Worm (Caenorhabditis elegans): ENCODE results near the gene K03H6.1.
A peak's percentile ranks its signal among the peaks of the same experiment; 100 is the strongest.

K03H6.1 gene

ce11 chrIV:1536316-1536715 lies 12.8 kb downstream of the K03H6.1 start, which contains the start of gene K03H6.5:
TSS of gene K03H6.5 (minus strand) at chrIV:1536416.
- TF ChIP-seq ztf-28 (GFP tag; IDR thresholded peaks at IDR 0.05) (no peak), ztf-18 (tag; optimal IDR thresholded peaks at IDR 0.05) (no peak), snpc-4 (GFP tag; optimal IDR thresholded peaks at IDR 0.05) (no peak), snpc-4 (tag; optimal IDR thresholded peaks at IDR 0.05) (no peak), Y79H2A.3 (GFP tag; conservative IDR thresholded peaks at IDR 0.05) (no peak), sdz-38 (tag; optimal IDR thresholded peaks at IDR 0.05) (no peak), zfh-2 (GFP tag; conservative IDR thresholded peaks at IDR 0.05) (no peak), lir-1 (GFP tag; conservative IDR thresholded peaks at IDR 0.05) (no peak), ztf-3 (GFP tag; optimal IDR thresholded peaks at IDR 0.05) (no peak), snpc-3.4 (tag; optimal IDR thresholded peaks at IDR 0.05) (no peak), nfya-2 (GFP tag; IDR thresholded peaks at IDR 0.05) (no peak), attf-3 (GFP tag; conservative IDR thresholded peaks at IDR 0.05) (no peak)

DNA sequence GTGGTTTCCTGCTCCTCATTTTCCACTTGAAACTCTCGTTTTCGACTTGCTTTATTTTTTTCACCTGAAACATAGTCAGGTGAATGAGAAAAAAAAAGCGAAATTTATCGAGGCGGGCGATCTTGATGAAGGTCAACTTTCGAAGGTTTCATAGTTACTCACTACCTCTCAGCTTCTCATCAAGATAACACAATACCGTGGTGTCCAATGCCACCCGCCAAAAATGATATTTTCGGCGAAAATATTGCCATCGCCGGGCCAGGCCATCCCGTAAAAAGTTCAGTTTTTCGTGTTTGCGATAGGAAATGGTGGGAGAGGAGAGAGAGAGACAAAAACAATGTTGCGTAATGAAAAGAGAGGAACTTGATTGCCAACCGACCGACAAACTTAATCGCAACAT lies 23.6 kb downstream of the K03H6.1 start:
- no peak for TF ChIP-seq unc-62 (GFP tag; optimal IDR thresholded peaks at IDR 0.05)

DNA sequence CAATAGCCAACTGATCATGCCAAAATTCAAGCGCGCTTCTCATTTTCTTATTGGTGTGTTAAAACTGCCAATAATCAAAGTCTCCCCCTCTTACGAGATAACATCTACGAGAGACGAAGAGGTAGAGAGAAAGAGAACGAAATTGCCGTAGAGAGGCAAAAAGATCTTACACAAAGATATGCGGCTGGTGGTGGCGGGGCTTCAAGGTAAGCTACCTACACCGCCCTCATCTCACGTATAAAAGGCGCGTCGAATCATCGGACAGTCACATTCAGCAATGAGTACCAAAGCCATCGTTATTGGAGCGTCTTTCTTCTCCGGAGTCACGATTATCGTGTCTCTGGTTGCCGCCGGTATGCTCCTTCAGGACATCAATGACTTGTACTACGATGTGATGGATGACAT lies 24.9 kb downstream of the K03H6.1 start, which contains the start of gene col-107:
Gene col-107, plus strand, starts transcription at position 265 of the 405 bp plus-strand sequence.
- TF ChIP-seq akir-1 (GFP tag; optimal IDR thresholded peaks at IDR 0.05) (no peak), nhr-90 (tag; optimal IDR thresholded peaks at IDR 0.05) (no peak), hmg-1.2 (GFP tag; IDR thresholded peaks at IDR 0.05) (no peak), nhr-80 (tag; optimal IDR thresholded peaks at IDR 0.05) (no peak), F57C9.4 (tag; optimal IDR thresholded peaks at IDR 0.05) (no peak), hsf-1 (GFP tag; IDR thresholded peaks at IDR 0.05) (no peak), C17E4.6 (GFP tag; IDR thresholded peaks at IDR 0.05) (no peak)

DNA sequence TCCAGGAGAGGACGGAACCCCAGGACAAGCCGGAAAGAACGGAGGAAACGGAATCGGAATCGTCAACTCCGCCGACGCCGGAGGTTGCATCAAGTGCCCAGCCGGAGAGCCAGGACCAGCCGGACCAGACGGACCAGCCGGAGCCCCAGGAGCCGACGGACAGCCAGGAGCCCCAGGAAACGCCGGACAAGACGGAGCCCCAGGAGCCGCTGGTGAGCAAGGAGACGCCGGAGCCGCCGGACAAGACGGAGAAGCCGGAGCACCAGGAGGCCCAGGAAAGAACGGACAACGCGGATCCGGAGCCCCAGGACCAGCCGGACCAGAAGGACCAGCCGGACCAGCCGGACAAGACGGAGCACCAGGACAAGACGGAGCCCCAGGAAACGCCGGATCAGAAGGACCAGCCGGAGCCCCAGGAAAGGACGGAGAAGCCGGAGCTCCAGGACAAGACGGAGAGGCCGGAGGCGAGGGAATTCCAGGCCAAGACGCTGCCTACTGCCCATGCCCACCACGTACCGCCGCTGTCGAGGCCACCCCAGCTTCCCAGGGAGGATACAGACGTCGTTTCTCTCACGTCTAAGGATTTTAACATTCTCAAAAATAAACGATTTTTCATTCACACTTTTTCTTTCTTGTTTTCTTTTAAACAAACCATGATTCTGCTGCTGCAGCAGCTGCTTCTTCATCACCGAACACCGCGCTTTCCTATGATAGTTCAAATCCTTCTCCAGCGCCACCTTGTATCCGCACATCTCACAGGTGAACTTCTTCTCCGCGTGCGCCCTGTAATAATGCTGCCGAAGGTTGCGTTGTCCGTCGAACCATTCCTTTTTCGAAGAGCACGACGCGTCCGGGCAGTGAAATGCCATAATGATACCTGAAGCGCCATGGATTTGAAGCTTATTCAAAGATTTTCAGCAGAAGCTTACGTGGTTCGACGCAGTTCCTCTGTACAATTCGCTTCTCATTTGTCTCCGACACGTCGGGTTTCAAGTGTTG lies 25.9 kb downstream of the K03H6.1 start:
- TF ChIP-seq mcd-1 (GFP tag; IDR thresholded peaks at IDR 0.05) (peak; percentile 43; the same call in 1 of the 2 replicates), egrh-3 (GFP tag; IDR thresholded peaks at IDR 0.05) (peak; percentile 99), lin-26 (GFP tag; IDR thresholded peaks at IDR 0.05) (0 out of 2 replicates have a peak, but pooled peaks have one; percentile 36), Y56A3A.18 (GFP tag; IDR thresholded peaks at IDR 0.05) (0 out of 2 replicates have a peak, but pooled peaks have one; percentile 46), chd-7 (tag; optimal IDR thresholded peaks at IDR 0.05) (peak; percentile 6), lin-40 (tag; optimal IDR thresholded peaks at IDR 0.05) (no peak), B0336.3 (GFP tag; IDR thresholded peaks at IDR 0.05) (no peak), B0019.2 (GFP tag; conservative IDR thresholded peaks at IDR 0.05) (no peak), zfh-2 (GFP tag; conservative IDR thresholded peaks at IDR 0.05) (peak; percentile 97)

DNA sequence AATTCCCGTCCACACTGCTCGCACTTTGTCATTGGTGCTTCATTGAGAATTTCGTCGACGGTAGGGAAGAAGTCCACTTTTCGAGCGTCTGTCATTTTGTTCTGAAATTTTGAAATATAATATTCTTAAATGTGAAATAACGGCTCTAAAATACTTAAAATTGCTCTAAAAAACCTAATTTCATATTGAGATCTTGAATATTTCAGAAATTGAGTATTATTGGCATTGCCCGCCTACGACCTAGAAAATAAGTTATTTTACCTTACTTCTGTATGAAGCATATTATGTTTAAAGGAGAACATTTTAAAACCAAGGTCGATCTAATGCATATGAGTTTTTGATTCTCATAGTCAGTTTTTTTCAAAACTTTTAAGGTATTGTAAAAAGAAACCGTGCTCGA lies 26.6 kb downstream of the K03H6.1 start, which contains the start of gene C34H4.5:
Gene C34H4.5, minus strand, starts transcription at position 101 of the 400 bp plus-strand sequence.
- TF ChIP-seq egl-18 (GFP tag; IDR thresholded peaks at IDR 0.05): no peak
- no peak for TF ChIP-seq nhr-90 (tag; optimal IDR thresholded peaks at IDR 0.05)
- TF ChIP-seq Y53F4B.3 (GFP tag; IDR thresholded peaks at IDR 0.05): no peak
- TF ChIP-seq sea-2 (GFP tag; IDR thresholded peaks at IDR 0.05): no peak
- TF ChIP-seq efl-1 (GFP tag; optimal IDR thresholded peaks at IDR 0.05): no peak
- TF ChIP-seq F57A8.1 (GFP tag; optimal IDR thresholded peaks at IDR 0.05): no peak
- TF ChIP-seq ceh-40 (GFP tag; IDR thresholded peaks at IDR 0.05): no peak
- no peak for TF ChIP-seq tbx-9 (tag; optimal IDR thresholded peaks at IDR 0.05; ENCODE audit: borderline replicate concordance)
- no peak for TF ChIP-seq Y56A3A.18 (GFP tag; IDR thresholded peaks at IDR 0.05)
- no peak for TF ChIP-seq F52B5.7 (tag; optimal IDR thresholded peaks at IDR 0.05)
- no peak for TF ChIP-seq cebp-2 (GFP tag; IDR thresholded peaks at IDR 0.05)
- no peak for TF ChIP-seq ama-1 (optimal IDR thresholded peaks at IDR 0.05)
- no peak for TF ChIP-seq ama-1 (GFP tag; optimal IDR thresholded peaks at IDR 0.05)
- TF ChIP-seq zfh-2 (GFP tag; conservative IDR thresholded peaks at IDR 0.05): no peak
- no peak for TF ChIP-seq snpc-3.4 (tag; optimal IDR thresholded peaks at IDR 0.05)
- no peak for TF ChIP-seq attf-6 (GFP tag; IDR thresholded peaks at IDR 0.05)
- TF ChIP-seq nfya-2 (GFP tag; IDR thresholded peaks at IDR 0.05): no peak
- no peak for TF ChIP-seq lsy-27 (tag; optimal IDR thresholded peaks at IDR 0.05; ENCODE audit: borderline replicate concordance, insufficient read depth)
- no peak for TF ChIP-seq snpc-4 (GFP tag; optimal IDR thresholded peaks at IDR 0.05)
- no peak for TF ChIP-seq snpc-4 (tag; optimal IDR thresholded peaks at IDR 0.05)

Data from whole organism, young adult.